Fruit fly (Drosophila melanogaster) whole organism, embryonic: ENCODE measurements around the gene CG7557.

Experiments
- Blimp-1 ChIP-seq: fragments of 200-800 bp; sonication (Bioruptor generic); optimal IDR thresholded peaks from 3 replicates; lab custom pipeline; 2018; ENCODE audit warnings: missing biosample characterization, missing genetic modification characterization, mild to moderate bottlenecking, moderate library complexity, missing genetic modification reagents
- BtbVII ChIP-seq: fragments of 200-800 bp; sonication (Bioruptor generic); optimal IDR thresholded peaks from 3 replicates; lab custom pipeline; 2017; ENCODE audit warnings: missing biosample characterization, mild to moderate bottlenecking, missing genetic modification characterization
- CG10431 ChIP-seq: fragments of 200-800 bp; sonication (Bioruptor generic); optimal IDR thresholded peaks from 3 replicates; lab custom pipeline; 2018; ENCODE audit warnings: missing biosample characterization, mild to moderate bottlenecking, missing genetic modification characterization
- CG10543 ChIP-seq: fragments of 200-800 bp; sonication (Bioruptor generic); optimal IDR thresholded peaks from 3 replicates; lab custom pipeline; 2017; ENCODE audit warnings: missing biosample characterization, mild to moderate bottlenecking, missing genetic modification characterization, moderate library complexity
- CG11085 ChIP-seq: fragments of 200-800 bp; sonication (Bioruptor generic); IDR thresholded peaks from 2 replicates; pipeline ENCODE4 v1.3.6; 2022; ENCODE audit warnings: missing biosample characterization, missing genetic modification characterization
- CG14441 ChIP-seq: fragments of 200-800 bp; sonication (Bioruptor generic); IDR thresholded peaks from 2 replicates; pipeline ENCODE4 v1.3.6; 2022; ENCODE audit warnings: missing biosample characterization, missing genetic modification characterization
- CG15696 ChIP-seq: fragments of 200-800 bp; sonication (Bioruptor generic); optimal IDR thresholded peaks from 2 replicates; lab custom pipeline; 2019; ENCODE audit warnings: missing biosample characterization, mild to moderate bottlenecking, missing genetic modification characterization, moderate library complexity
- CG17912 ChIP-seq: fragments of 200-800 bp; sonication (Bioruptor generic); optimal IDR thresholded peaks from 2 replicates; lab custom pipeline; 2018; ENCODE audit warnings: missing biosample characterization, mild to moderate bottlenecking, missing genetic modification characterization
- CG2678 ChIP-seq: fragments of 200-800 bp; sonication (Bioruptor generic); optimal IDR thresholded peaks from 3 replicates; lab custom pipeline; 2019; ENCODE audit warnings: missing biosample characterization, mild to moderate bottlenecking, missing genetic modification characterization, moderate library complexity
- CG31224 ChIP-seq: fragments of 200-800 bp; sonication (Bioruptor generic); IDR thresholded peaks from 2 replicates; pipeline ENCODE4 v1.3.6; 2022; ENCODE audit warnings: missing biosample characterization, missing genetic modification characterization
- CG3163 ChIP-seq: fragments of 200-800 bp; sonication (Bioruptor generic); optimal IDR thresholded peaks from 3 replicates; lab custom pipeline; 2016; ENCODE audit warnings: missing biosample characterization, missing genetic modification characterization
- CG6689 ChIP-seq: fragments of 200-800 bp; sonication (Bioruptor generic); IDR thresholded peaks from 2 replicates; pipeline ENCODE4 v1.3.6; 2022; ENCODE audit warnings: missing biosample characterization, missing genetic modification characterization
- CG6765 ChIP-seq: fragments of 200-800 bp; sonication (Bioruptor generic); optimal IDR thresholded peaks from 3 replicates; lab custom pipeline; 2017; ENCODE audit warnings: missing biosample characterization, mild to moderate bottlenecking, missing genetic modification characterization
- CG7357 ChIP-seq: fragments of 200-800 bp; sonication (Bioruptor generic); IDR thresholded peaks from 3 replicates; pipeline ENCODE4 v1.3.6; 2022; ENCODE audit warnings: missing biosample characterization, missing genetic modification characterization
- CG9215 ChIP-seq: fragments of 200-800 bp; sonication (Bioruptor generic); IDR thresholded peaks from 2 replicates; pipeline ENCODE4 v1.3.6; 2022; ENCODE audit warnings: missing biosample characterization, missing genetic modification characterization
- CG9797 ChIP-seq: fragments of 200-800 bp; sonication (Bioruptor generic); optimal IDR thresholded peaks from 3 replicates; lab custom pipeline; 2018; ENCODE audit warnings: missing biosample characterization, mild to moderate bottlenecking, missing genetic modification characterization
- Chrac-16 ChIP-seq: fragments of 200-800 bp; sonication (Bioruptor generic); optimal IDR thresholded peaks from 3 replicates; lab custom pipeline; 2016; ENCODE audit warnings: missing biosample characterization, missing genetic modification characterization
- Dad ChIP-seq: fragments of 200-800 bp; sonication (Bioruptor generic); optimal IDR thresholded peaks from 3 replicates; lab custom pipeline; 2016; ENCODE audit warnings: missing biosample characterization, missing genetic modification characterization
- Dbx ChIP-seq: fragments of 200-800 bp; sonication (Bioruptor generic); IDR thresholded peaks from 3 replicates; pipeline ENCODE4 v1.3.6; 2022; ENCODE audit warnings: missing biosample characterization, missing genetic modification characterization
- Ets97D ChIP-seq: fragments of 200-800 bp; sonication (Bioruptor generic); optimal IDR thresholded peaks from 3 replicates; lab custom pipeline; 2016; ENCODE audit warnings: missing biosample characterization, missing genetic modification characterization
- Gsc ChIP-seq: fragments of 200-800 bp; sonication (Bioruptor generic); IDR thresholded peaks from 2 replicates; pipeline ENCODE4 v1.3.6; 2022; ENCODE audit warnings: missing biosample characterization, missing genetic modification characterization
- Hmx ChIP-seq: fragments of 200-800 bp; sonication (Bioruptor generic); optimal IDR thresholded peaks from 2 replicates; lab custom pipeline; 2016; ENCODE audit warnings: missing biosample characterization, missing genetic modification characterization
- Myb ChIP-seq: fragments of 200-800 bp; sonication (Bioruptor generic); optimal IDR thresholded peaks from 2 replicates; lab custom pipeline; 2016; ENCODE audit warnings: missing biosample characterization, missing genetic modification characterization
- NC2β ChIP-seq: fragments of 200-800 bp; sonication (Bioruptor generic); optimal IDR thresholded peaks from 2 replicates; lab custom pipeline; 2016; ENCODE audit warnings: missing biosample characterization, missing genetic modification characterization
- Nf-YC ChIP-seq: fragments of 200-800 bp; optimal IDR thresholded peaks from 3 replicates; lab custom pipeline; 2019; ENCODE audit warnings: missing biosample characterization, mild to moderate bottlenecking, missing genetic modification characterization, moderate library complexity
- Opbp ChIP-seq: fragments of 200-800 bp; sonication (Bioruptor generic); IDR thresholded peaks from 3 replicates; pipeline ENCODE4 v1.3.6; 2022; ENCODE audit warnings: missing biosample characterization, missing genetic modification characterization; ENCODE audit not compliant: partially characterized antibody
- Sox100B ChIP-seq: fragments of 200-800 bp; sonication (Bioruptor generic); optimal IDR thresholded peaks from 3 replicates; lab custom pipeline; 2018; ENCODE audit warnings: missing biosample characterization, mild to moderate bottlenecking, missing genetic modification characterization
- cas ChIP-seq: fragments of 200-800 bp; sonication (Bioruptor generic); IDR thresholded peaks from 2 replicates; pipeline ENCODE4 v1.3.6; 2022; ENCODE audit warnings: missing biosample characterization, missing genetic modification characterization
- chm ChIP-seq: fragments of 200-800 bp; sonication (Bioruptor generic); IDR thresholded peaks from 2 replicates; pipeline ENCODE4 v1.3.6; 2022; ENCODE audit warnings: missing biosample characterization, missing genetic modification characterization
- emc ChIP-seq: fragments of 200-800 bp; sonication (Bioruptor generic); optimal IDR thresholded peaks from 2 replicates; lab custom pipeline; 2016; ENCODE audit warnings: missing biosample characterization, missing genetic modification characterization
- ewg ChIP-seq: fragments of 200-800 bp; sonication (Bioruptor generic); optimal IDR thresholded peaks from 3 replicates; lab custom pipeline; 2017; ENCODE audit warnings: mild to moderate bottlenecking, missing biosample characterization, missing genetic modification reagents, missing genetic modification characterization
- gcm ChIP-seq: fragments of 200-800 bp; sonication (Bioruptor generic); optimal IDR thresholded peaks from 2 replicates; lab custom pipeline; 2019; ENCODE audit warnings: missing biosample characterization, mild to moderate bottlenecking, missing genetic modification characterization, moderate library complexity
- gsb-n ChIP-seq: fragments of 200-800 bp; sonication (Bioruptor generic); optimal IDR thresholded peaks from 3 replicates; lab custom pipeline; 2018; ENCODE audit warnings: missing biosample characterization, mild to moderate bottlenecking, missing genetic modification characterization
- inv ChIP-seq: fragments of 200-800 bp; sonication (Bioruptor generic); IDR thresholded peaks from 2 replicates; pipeline ENCODE4 v1.3.6; 2022; ENCODE audit warnings: missing biosample characterization, missing genetic modification characterization; ENCODE audit not compliant: partially characterized antibody
- kah ChIP-seq: fragments of 200-800 bp; sonication (Bioruptor generic); optimal IDR thresholded peaks from 2 replicates; lab custom pipeline; 2018; ENCODE audit warnings: missing biosample characterization, mild to moderate bottlenecking, missing genetic modification characterization
- knrl ChIP-seq: fragments of 200-800 bp; sonication (Bioruptor generic); IDR thresholded peaks from 3 replicates; pipeline ENCODE4 v1.3.6; 2022; ENCODE audit warnings: missing biosample characterization, missing genetic modification characterization; ENCODE audit not compliant: partially characterized antibody
- nerfin-1 ChIP-seq: fragments of 200-800 bp; sonication (Bioruptor generic); optimal IDR thresholded peaks from 3 replicates; lab custom pipeline; 2019; ENCODE audit warnings: missing biosample characterization, mild to moderate bottlenecking, missing genetic modification characterization, moderate library complexity
- nom ChIP-seq: fragments of 200-800 bp; sonication (Bioruptor generic); optimal IDR thresholded peaks from 2 replicates; lab custom pipeline; 2017; ENCODE audit warnings: missing biosample characterization, missing genetic modification characterization, mild to moderate bottlenecking, moderate library complexity, missing genetic modification reagents
- peb ChIP-seq: fragments of 200-800 bp; sonication (Bioruptor generic); IDR thresholded peaks from 2 replicates; pipeline ENCODE4 v1.3.6; 2022; ENCODE audit warnings: missing biosample characterization, missing genetic modification characterization
- pnt ChIP-seq: fragments of 200-800 bp; sonication (Bioruptor generic); optimal IDR thresholded peaks from 3 replicates; lab custom pipeline; 2016; ENCODE audit warnings: missing biosample characterization, missing genetic modification characterization
- pzg ChIP-seq: fragments of 200-800 bp; sonication (Bioruptor generic); optimal IDR thresholded peaks from 3 replicates; lab custom pipeline; 2018; ENCODE audit warnings: missing biosample characterization, mild to moderate bottlenecking, missing genetic modification characterization, moderate library complexity
- ranshi ChIP-seq: fragments of 200-800 bp; sonication (Bioruptor generic); IDR thresholded peaks from 2 replicates; pipeline ENCODE4 v1.3.6; 2022; ENCODE audit warnings: missing biosample characterization, missing genetic modification characterization
- run ChIP-seq: fragments of 200-800 bp; sonication (Bioruptor generic); optimal IDR thresholded peaks from 3 replicates; lab custom pipeline; 2018; ENCODE audit warnings: missing biosample characterization, mild to moderate bottlenecking, missing genetic modification characterization
- sna ChIP-seq: fragments of 200-800 bp; sonication (Bioruptor generic); IDR thresholded peaks from 2 replicates; pipeline ENCODE4 v1.3.6; 2022; ENCODE audit warnings: missing biosample characterization, missing genetic modification characterization; ENCODE audit not compliant: partially characterized antibody
- sqz ChIP-seq: fragments of 200-800 bp; sonication (Bioruptor generic); optimal IDR thresholded peaks from 3 replicates; lab custom pipeline; 2018; ENCODE audit warnings: missing biosample characterization, mild to moderate bottlenecking, missing genetic modification characterization
- ttk ChIP-seq: fragments of 200-800 bp; sonication (Bioruptor generic); IDR thresholded peaks from 2 replicates; pipeline ENCODE4 v2.1.2; 2022; ENCODE audit warnings: missing biosample characterization, missing genetic modification characterization
- twi ChIP-seq: fragments of 200-800 bp; optimal IDR thresholded peaks from 2 replicates; lab custom pipeline; 2019; ENCODE audit warnings: missing biosample characterization, mild to moderate bottlenecking, missing genetic modification characterization, moderate library complexity
- z ChIP-seq: fragments of 200-800 bp; sonication (Bioruptor generic); IDR thresholded peaks from 3 replicates; pipeline ENCODE4 v1.3.6; 2022; ENCODE audit warnings: missing biosample characterization, missing genetic modification characterization

CG7557 gene

DNA sequence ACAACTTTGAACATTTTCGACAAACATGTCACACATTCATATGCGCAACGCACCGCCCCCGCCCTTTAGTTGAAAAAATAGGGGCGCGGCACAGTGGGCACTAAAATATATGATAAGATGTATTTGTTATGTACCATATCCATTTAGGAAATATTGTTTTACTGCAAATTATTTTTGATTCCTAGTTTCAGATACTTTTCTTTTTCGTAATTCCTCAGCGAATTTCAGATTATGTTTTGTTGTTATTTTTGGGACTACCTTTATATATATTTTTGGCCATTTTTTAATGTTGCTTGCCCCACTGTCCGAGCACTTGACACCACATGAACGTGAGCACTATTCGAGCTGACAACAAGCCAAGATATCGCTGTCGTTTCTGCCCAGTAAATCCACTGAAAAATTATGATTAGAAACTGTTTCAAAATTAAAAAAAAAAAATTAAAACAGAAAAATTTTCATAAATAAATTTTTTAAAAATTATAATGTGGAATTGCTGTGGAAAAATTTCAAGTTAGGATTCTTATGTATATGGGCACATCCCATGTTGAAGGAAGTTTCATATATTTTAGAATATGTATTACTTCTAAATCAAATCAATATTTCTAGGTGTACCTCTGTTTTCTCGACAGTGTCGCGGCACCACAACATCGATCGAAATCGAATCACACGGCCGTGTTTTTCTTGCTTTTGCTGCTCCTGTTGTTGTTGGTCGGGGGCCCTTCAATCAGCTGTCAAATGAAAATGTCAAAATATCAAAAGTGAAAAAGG is 27.5 kb upstream of the CG7557 start (continued):
- TF ChIP-seq CG10431 (peak; percentile 58), CG6765 (peak; percentile 67), CG11085 (peak; percentile 39; the same call in 1 of the 2 replicates), ranshi (peak; percentile 76), CG14441 (GFP tag; lab: Robert Waterston, UW) (peak; percentile 91), NC2β (GFP tag; lab: Kevin White, UChicago) (peak; percentile 70), Myb (no peak), BtbVII (GFP tag; lab: Kevin White, UChicago) (peak; percentile 78), nom (no peak), Blimp-1 (GFP tag; lab: Kevin White, UChicago) (peak; percentile 89), Ets97D (peak; percentile 43), CG10543 (peak; percentile 90), emc (GFP tag; lab: Kevin White, UChicago) (peak; percentile 14), Opbp (GFP tag; lab: Robert Waterston, UW) (peak; percentile 12; the same call in 1 of the 3 replicates), pzg (GFP tag; lab: Kevin White, UChicago) (no peak), Chrac-16 (GFP tag; lab: Kevin White, UChicago) (peak; percentile 71), gcm (GFP tag; lab: Kevin White, UChicago) (peak; percentile 91), peb (peak; percentile 71; the same call in 1 of the 2 replicates), inv (GFP tag; lab: Robert Waterston, UW) (peak; percentile 44; the same call in 1 of the 2 replicates), CG31224 (GFP tag; lab: Robert Waterston, UW) (peak; percentile 61), chm (GFP tag; lab: Robert Waterston, UW) (peak; percentile 72), run (tag; lab: Kevin White, UChicago) (peak; percentile 73), CG9215 (GFP tag; lab: Robert Waterston, UW) (peak; percentile 75), CG7357 (GFP tag; lab: Robert Waterston, UW) (peak; percentile 85), Sox100B (GFP tag; lab: Kevin White, UChicago) (peak; percentile 91), CG3163 (GFP tag; lab: Kevin White, UChicago) (no peak), gsb-n (tag; lab: Kevin White, UChicago) (peak; percentile 90), CG6689 (GFP tag; lab: Robert Waterston, UW) (peak; percentile 92), kah (GFP tag; lab: Kevin White, UChicago) (peak; percentile 75), ttk (GFP tag; lab: Robert Waterston, UW) (peak; percentile 74), knrl (peak; percentile 59; the same call in 2 of the 3 replicates), CG17912 (no peak), cas (GFP tag; lab: Robert Waterston, UW) (peak; percentile 50; the same call in 1 of the 2 replicates), CG9797 (GFP tag; lab: Kevin White, UChicago) (no peak), pnt (peak; percentile 81), sqz (peak; percentile 82), CG2678 (peak; percentile 95), CG15696 (peak; percentile 91), twi (tag; lab: Kevin White, UChicago) (peak; percentile 93), Dbx (GFP tag; lab: Robert Waterston, UW) (peak; percentile 82; the same call in 1 of the 3 replicates), Hmx (GFP tag; lab: Kevin White, UChicago) (no peak), z (GFP tag; lab: Robert Waterston, UW) (0 out of 3 replicates have a peak, but pooled peaks have one; percentile 17), Nf-YC (peak; percentile 83), sna (GFP tag; lab: Robert Waterston, UW) (0 out of 2 replicates have a peak, but pooled peaks have one; percentile 37), nerfin-1 (tag; lab: Kevin White, UChicago) (peak; percentile 88), ewg (GFP tag; lab: Kevin White, UChicago) (peak; percentile 62), Gsc (GFP tag; lab: Robert Waterston, UW) (peak; percentile 77), Dad (GFP tag; lab: Kevin White, UChicago) (peak; percentile 32)
